Worm (Caenorhabditis elegans): Measurements from ENCODE around the gene sgca-1.

The sgca-1 gene

ce11 chrX:6806463-6806862, 17.1 kb upstream of the sgca-1 start, which contains the start of gene atg-2:
Gene atg-2 (plus strand): TSS chrX:6806763.
- no peak for TF ChIP-seq unc-130 (GFP tag; optimal IDR thresholded peaks at IDR 0.05)
- TF ChIP-seq D1046.2 (GFP tag; IDR thresholded peaks at IDR 0.05): no peak

- no peak for TF ChIP-seq ZK546.5 (tag; optimal IDR thresholded peaks at IDR 0.05)
- TF ChIP-seq egl-27 (tag; optimal IDR thresholded peaks at IDR 0.05): no peak
- TF ChIP-seq nhr-6 (tag; optimal IDR thresholded peaks at IDR 0.05): no peak
- no peak for TF ChIP-seq aly-2 (tag; optimal IDR thresholded peaks at IDR 0.05)
- no peak for TF ChIP-seq tra-1 (GFP tag; IDR thresholded peaks at IDR 0.05)
- no peak for TF ChIP-seq arid-1 (GFP tag; conservative IDR thresholded peaks at IDR 0.05)
- no peak for TF ChIP-seq mdt-29 (GFP tag; IDR thresholded peaks at IDR 0.05)
- TF ChIP-seq zip-2 (tag; optimal IDR thresholded peaks at IDR 0.05): no peak
- no peak for TF ChIP-seq ztf-7 (tag; optimal IDR thresholded peaks at IDR 0.05)
- no peak for TF ChIP-seq cey-2 (tag; optimal IDR thresholded peaks at IDR 0.05; ENCODE audit: borderline replicate concordance, insufficient read depth)
- TF ChIP-seq nhr-76 (tag; optimal IDR thresholded peaks at IDR 0.05): no peak
- no peak for TF ChIP-seq zfp-2 (tag; optimal IDR thresholded peaks at IDR 0.05)
- no peak for TF ChIP-seq mxl-3 (GFP tag; optimal IDR thresholded peaks at IDR 0.05)
- no peak for TF ChIP-seq dmd-9 (GFP tag; IDR thresholded peaks at IDR 0.05)
- TF ChIP-seq unc-130 (GFP tag; optimal IDR thresholded peaks at IDR 0.05): no peak
Measured at ce11 chrX:6805427-6805826, 16.1 kb upstream of the sgca-1 start.

- peak; percentile 76 for TF ChIP-seq aha-1 (tag)
- TF ChIP-seq nhr-77 (tag; optimal IDR thresholded peaks at IDR 0.05): peak; percentile 59
- peak; percentile 56 for TF ChIP-seq hmg-1.1 (GFP tag; IDR thresholded peaks at IDR 0.05)
- no peak for TF ChIP-seq daf-16 (GFP tag; optimal IDR thresholded peaks at IDR 0.05)
- peak; percentile 87 for TF ChIP-seq daf-16 (tag; optimal IDR thresholded peaks at IDR 0.05)
- no peak for TF ChIP-seq ztf-7 (tag; optimal IDR thresholded peaks at IDR 0.05)
- TF ChIP-seq lsy-2 (tag; optimal IDR thresholded peaks at IDR 0.05): peak in 1 of 2 experiments; percentile 60
- TF ChIP-seq nhr-102 (tag; optimal IDR thresholded peaks at IDR 0.05): no peak
- peak; percentile 83 for TF ChIP-seq dmd-6 (GFP tag; IDR thresholded peaks at IDR 0.05)
- peak; percentile 68 for TF ChIP-seq mep-1 (tag; optimal IDR thresholded peaks at IDR 0.05)
- no peak for TF ChIP-seq dmd-8 (GFP tag; IDR thresholded peaks at IDR 0.05)
- TF ChIP-seq dpl-1 (GFP tag; optimal IDR thresholded peaks at IDR 0.05): peak; percentile 84
- no peak for TF ChIP-seq egl-27 (tag; optimal IDR thresholded peaks at IDR 0.05)
- no peak for TF ChIP-seq lin-29 (GFP tag; IDR thresholded peaks at IDR 0.05)
- peak; percentile 69 for TF ChIP-seq php-3 (GFP tag; IDR thresholded peaks at IDR 0.05)
- peak; percentile 16 for TF ChIP-seq lin-13 (GFP tag; optimal IDR thresholded peaks at IDR 0.05)
- TF ChIP-seq lin-15B (tag; optimal IDR thresholded peaks at IDR 0.05): no peak
- no peak for TF ChIP-seq aly-2 (tag; optimal IDR thresholded peaks at IDR 0.05)
- peak in 1 of 2 experiments; percentile 39 for TF ChIP-seq hif-1 (tag; optimal IDR thresholded peaks at IDR 0.05)
- TF ChIP-seq nhr-6 (tag; optimal IDR thresholded peaks at IDR 0.05): peak; percentile 27
- TF ChIP-seq dve-1 (tag; optimal IDR thresholded peaks at IDR 0.05; ENCODE audit: insufficient read depth): peak; percentile 91
- TF ChIP-seq pha-4 (GFP tag; IDR thresholded peaks at IDR 0.05): peak; percentile 23; the same call in 1 of the 2 replicates
- TF ChIP-seq pha-4 (tag; optimal IDR thresholded peaks at IDR 0.05): no peak
- TF ChIP-seq nhr-28 (tag; optimal IDR thresholded peaks at IDR 0.05): peak; percentile 71
- TF ChIP-seq jun-1 (tag; optimal IDR thresholded peaks at IDR 0.05): no peak
- peak in 1 of 2 experiments; percentile 49 for TF ChIP-seq mdl-1 (tag; optimal IDR thresholded peaks at IDR 0.05)
- TF ChIP-seq nhr-48 (tag; optimal IDR thresholded peaks at IDR 0.05): peak; percentile 66
- no peak for TF ChIP-seq ZK337.2 (GFP tag; IDR thresholded peaks at IDR 0.05)
- no peak for TF ChIP-seq nhr-111 (GFP tag; optimal IDR thresholded peaks at IDR 0.05)
- TF ChIP-seq nhr-25 (tag; optimal IDR thresholded peaks at IDR 0.05; ENCODE audit: borderline replicate concordance, insufficient read depth): peak; percentile 20
- peak; percentile 92 for TF ChIP-seq hlh-30 (tag; optimal IDR thresholded peaks at IDR 0.05; ENCODE audit: insufficient read depth)
- no peak for TF ChIP-seq ztf-11 (tag; optimal IDR thresholded peaks at IDR 0.05)
- peak; percentile 86 for TF ChIP-seq hlh-11 (tag; optimal IDR thresholded peaks at IDR 0.05)
- TF ChIP-seq pqm-1 (tag; optimal IDR thresholded peaks at IDR 0.05): peak; percentile 74
- TF ChIP-seq mes-2 (tag; optimal IDR thresholded peaks at IDR 0.05; ENCODE audit: poor library complexity, severe bottlenecking): peak; percentile 47
Measured at ce11 chrX:6804857-6805256, 15.5 kb upstream of the sgca-1 start.
